Fruit fly (Drosophila melanogaster) S2 (cell line): ENCODE measurements around the gene Ccdc39.

Experiments
- CG8478 ChIP-seq: fragments of >200 bp; optimal IDR thresholded peaks from 2 replicates; lab custom pipeline; 2018
- CTCF ChIP-seq, 2 experiments: fragments of >200 bp; optimal IDR thresholded peaks; 2 replicates each; lab custom pipeline; 2018

- no peak for TF ChIP-seq CG8478
- TF ChIP-seq CTCF (optimal IDR thresholded peaks at IDR 0.05; lab: Kevin White, UChicago): no peak
Measured at dm6 chr3R:4816018-4816417, 31.5 kb upstream of the Ccdc39 start, which contains the start of gene BBS5.
